Fruit fly (Drosophila melanogaster) whole organism, embryonic: ENCODE measurements around the gene Rab30.
A peak's percentile ranks its signal among the peaks of the same experiment; 100 is the strongest.

ENCODE experiments used
- Atf-2 ChIP-seq: fragments of 200-800 bp; sonication (Bioruptor generic); optimal IDR thresholded peaks from 2 replicates; lab custom pipeline; 2016; ENCODE audit warnings: missing biosample characterization, missing genetic modification characterization
- Atf3 ChIP-seq: fragments of 200-800 bp; sonication (Bioruptor generic); optimal IDR thresholded peaks from 3 replicates; lab custom pipeline; 2016; ENCODE audit warnings: missing biosample characterization, missing genetic modification characterization
- BEAF-32 ChIP-seq: fragments of 200-800 bp; sonication (Bioruptor generic); optimal IDR thresholded peaks from 3 replicates; lab custom pipeline; 2017; ENCODE audit warnings: missing biosample characterization, missing genetic modification characterization, mild to moderate bottlenecking, moderate library complexity, missing genetic modification reagents
- CG10147 ChIP-seq: fragments of 200-800 bp; sonication (Bioruptor generic); optimal IDR thresholded peaks from 2 replicates; lab custom pipeline; 2019; ENCODE audit warnings: missing biosample characterization, mild to moderate bottlenecking, missing genetic modification characterization, moderate library complexity
- CG11504 ChIP-seq: fragments of 200-800 bp; sonication (Bioruptor generic); optimal IDR thresholded peaks from 3 replicates; lab custom pipeline; 2019; ENCODE audit warnings: missing biosample characterization, mild to moderate bottlenecking, missing genetic modification characterization, moderate library complexity
- CG11723 ChIP-seq: fragments of 200-800 bp; sonication (Bioruptor generic); optimal IDR thresholded peaks from 2 replicates; lab custom pipeline; 2017; ENCODE audit warnings: missing biosample characterization, mild to moderate bottlenecking, missing genetic modification characterization
- CG12219 ChIP-seq: fragments of 200-800 bp; sonication (Bioruptor generic); optimal IDR thresholded peaks from 3 replicates; lab custom pipeline; 2018; ENCODE audit warnings: missing biosample characterization, mild to moderate bottlenecking, missing genetic modification characterization
- CG13123 ChIP-seq: fragments of 200-800 bp; sonication (Bioruptor generic); optimal IDR thresholded peaks from 2 replicates; lab custom pipeline; 2016; ENCODE audit warnings: missing biosample characterization, missing genetic modification characterization
- CG13287 ChIP-seq: fragments of 200-800 bp; sonication (Bioruptor generic); IDR thresholded peaks from 2 replicates; pipeline ENCODE4 v1.3.6; 2022; ENCODE audit warnings: missing biosample characterization, missing genetic modification characterization; ENCODE audit not compliant: partially characterized antibody
- CG14014 ChIP-seq: fragments of 200-800 bp; sonication (Bioruptor generic); IDR thresholded peaks from 2 replicates; pipeline ENCODE4 v1.3.6; 2022; ENCODE audit warnings: missing biosample characterization, missing genetic modification characterization
- CG17802 ChIP-seq: fragments of 200-800 bp; sonication (Bioruptor generic); optimal IDR thresholded peaks from 2 replicates; lab custom pipeline; 2018; ENCODE audit warnings: missing biosample characterization, mild to moderate bottlenecking, missing genetic modification characterization, moderate library complexity
- CG1832 ChIP-seq: fragments of 200-800 bp; sonication (Bioruptor generic); optimal IDR thresholded peaks from 2 replicates; lab custom pipeline; 2017; ENCODE audit warnings: missing biosample characterization, mild to moderate bottlenecking, missing genetic modification characterization, inconsistent platforms
- CG31441 ChIP-seq: fragments of 200-800 bp; sonication (Bioruptor generic); IDR thresholded peaks from 2 replicates; pipeline ENCODE4 v1.3.6; 2022; ENCODE audit warnings: missing biosample characterization, missing genetic modification characterization
- CG33213 ChIP-seq: fragments of 200-800 bp; sonication (Bioruptor generic); optimal IDR thresholded peaks from 3 replicates; lab custom pipeline; 2016; ENCODE audit warnings: missing biosample characterization, missing genetic modification characterization
- CG34224 ChIP-seq: fragments of 200-800 bp; sonication (Bioruptor generic); IDR thresholded peaks from 3 replicates; pipeline ENCODE4 v1.3.6; 2022; ENCODE audit warnings: missing biosample characterization, missing genetic modification characterization; ENCODE audit not compliant: partially characterized antibody
- CG4424 ChIP-seq: fragments of 200-800 bp; sonication (Bioruptor generic); optimal IDR thresholded peaks from 3 replicates; lab custom pipeline; 2016; ENCODE audit warnings: missing biosample characterization, missing genetic modification characterization
- CG4854 ChIP-seq: fragments of 200-800 bp; sonication (Bioruptor generic); optimal IDR thresholded peaks from 2 replicates; lab custom pipeline; 2016; ENCODE audit warnings: missing biosample characterization, missing genetic modification characterization, inconsistent platforms
- CG6765 ChIP-seq: fragments of 200-800 bp; sonication (Bioruptor generic); optimal IDR thresholded peaks from 3 replicates; lab custom pipeline; 2017; ENCODE audit warnings: missing biosample characterization, mild to moderate bottlenecking, missing genetic modification characterization
- CG7357 ChIP-seq: fragments of 200-800 bp; sonication (Bioruptor generic); IDR thresholded peaks from 3 replicates; pipeline ENCODE4 v1.3.6; 2022; ENCODE audit warnings: missing biosample characterization, missing genetic modification characterization
- CG7786 ChIP-seq: fragments of 200-800 bp; sonication (Bioruptor generic); optimal IDR thresholded peaks from 2 replicates; lab custom pipeline; 2016; ENCODE audit warnings: missing biosample characterization, missing genetic modification characterization
- CG7839 ChIP-seq: fragments of 200-800 bp; sonication (Bioruptor generic); optimal IDR thresholded peaks from 3 replicates; lab custom pipeline; 2018; ENCODE audit warnings: missing biosample characterization, mild to moderate bottlenecking, missing genetic modification characterization, moderate library complexity
- CG8765 ChIP-seq: fragments of 200-800 bp; sonication (Bioruptor generic); IDR thresholded peaks from 2 replicates; pipeline ENCODE4 v1.3.6; 2022; ENCODE audit warnings: missing biosample characterization, missing genetic modification characterization
- CG8944 ChIP-seq: fragments of 200-800 bp; sonication (Bioruptor generic); optimal IDR thresholded peaks from 3 replicates; lab custom pipeline; 2016; ENCODE audit warnings: missing biosample characterization, missing genetic modification characterization
- CG9215 ChIP-seq: fragments of 200-800 bp; sonication (Bioruptor generic); IDR thresholded peaks from 2 replicates; pipeline ENCODE4 v1.3.6; 2022; ENCODE audit warnings: missing biosample characterization, missing genetic modification characterization
- Camta ChIP-seq: fragments of 200-800 bp; sonication (Bioruptor generic); optimal IDR thresholded peaks from 2 replicates; lab custom pipeline; 2016; ENCODE audit warnings: missing biosample characterization, missing genetic modification characterization
- Doc2 ChIP-seq: fragments of 200-800 bp; sonication (Bioruptor generic); IDR thresholded peaks from 2 replicates; pipeline ENCODE4 v1.3.6; 2022; ENCODE audit warnings: missing biosample characterization, missing genetic modification characterization
- Eip74EF ChIP-seq, 2 experiments: fragments of 200-800 bp in 1 of 2; fragments of >200 bp in 1 of 2; sonication (Bioruptor generic) in 1 of 2; optimal IDR thresholded peaks; 2 replicates each; lab custom pipeline; 2017 to 2019; ENCODE audit warnings: missing biosample characterization in 2 of 2, missing genetic modification characterization in 2 of 2, mild to moderate bottlenecking in 1 of 2, moderate library complexity in 1 of 2
- Gug ChIP-seq: fragments of 200-800 bp; sonication (Bioruptor generic); IDR thresholded peaks from 4 replicates; pipeline ENCODE4 v1.3.6; 2022; ENCODE audit warnings: missing biosample characterization, missing genetic modification characterization
- Hey ChIP-seq: fragments of 200-800 bp; sonication (Bioruptor generic); optimal IDR thresholded peaks from 3 replicates; lab custom pipeline; 2018; ENCODE audit warnings: missing biosample characterization, mild to moderate bottlenecking, missing genetic modification characterization
- Mad ChIP-seq: fragments of 200-800 bp; sonication (Bioruptor generic); optimal IDR thresholded peaks from 2 replicates; lab custom pipeline; 2016; ENCODE audit warnings: missing biosample characterization, missing genetic modification characterization
- Mes4 ChIP-seq: fragments of 200-800 bp; sonication (Bioruptor generic); optimal IDR thresholded peaks from 2 replicates; lab custom pipeline; 2016; ENCODE audit warnings: missing biosample characterization, missing genetic modification characterization
- Oli ChIP-seq: fragments of 200-800 bp; sonication (Bioruptor generic); optimal IDR thresholded peaks from 2 replicates; lab custom pipeline; 2018; ENCODE audit warnings: missing biosample characterization, mild to moderate bottlenecking, missing genetic modification characterization, moderate library complexity
- Pdp1 ChIP-seq, 2 experiments: fragments of 200-800 bp; sonication (Bioruptor generic); optimal IDR thresholded peaks; 3 replicates each; lab custom pipeline; 2016; ENCODE audit warnings: missing biosample characterization in 2 of 2, missing genetic modification characterization in 2 of 2, mild to moderate bottlenecking in 1 of 2, moderate library complexity in 1 of 2
- Scr ChIP-seq: fragments of 200-800 bp; sonication (Bioruptor generic); IDR thresholded peaks from 2 replicates; pipeline ENCODE4 v1.3.6; 2022; ENCODE audit warnings: missing biosample characterization, missing genetic modification characterization; ENCODE audit not compliant: partially characterized antibody
- ap ChIP-seq: fragments of 200-800 bp; sonication (Bioruptor generic); IDR thresholded peaks from 2 replicates; pipeline ENCODE4 v1.3.6; 2022; ENCODE audit warnings: missing biosample characterization, missing genetic modification characterization
- chm ChIP-seq: fragments of 200-800 bp; sonication (Bioruptor generic); IDR thresholded peaks from 2 replicates; pipeline ENCODE4 v1.3.6; 2022; ENCODE audit warnings: missing biosample characterization, missing genetic modification characterization
- ci ChIP-seq: fragments of 200-800 bp; sonication (Bioruptor generic); IDR thresholded peaks from 3 replicates; pipeline ENCODE4 v1.3.6; 2022; ENCODE audit warnings: missing biosample characterization, missing genetic modification characterization
- jumu ChIP-seq: fragments of 200-800 bp; sonication (Bioruptor generic); optimal IDR thresholded peaks from 3 replicates; lab custom pipeline; 2016; ENCODE audit warnings: missing biosample characterization, missing genetic modification characterization
- kah ChIP-seq: fragments of 200-800 bp; sonication (Bioruptor generic); optimal IDR thresholded peaks from 2 replicates; lab custom pipeline; 2018; ENCODE audit warnings: missing biosample characterization, mild to moderate bottlenecking, missing genetic modification characterization
- lab ChIP-seq: fragments of 200-800 bp; sonication (Bioruptor generic); optimal IDR thresholded peaks from 3 replicates; lab custom pipeline; 2017; ENCODE audit warnings: missing biosample characterization, missing genetic modification characterization, mild to moderate bottlenecking, moderate library complexity, missing genetic modification reagents
- lilli ChIP-seq: fragments of 200-800 bp; sonication (Bioruptor generic); optimal IDR thresholded peaks from 3 replicates; lab custom pipeline; 2016; ENCODE audit warnings: missing biosample characterization, missing genetic modification characterization
- nmo ChIP-seq: fragments of 200-800 bp; sonication (Bioruptor generic); optimal IDR thresholded peaks from 2 replicates; lab custom pipeline; 2018; ENCODE audit warnings: missing biosample characterization, mild to moderate bottlenecking, missing genetic modification characterization, moderate library complexity
- odd ChIP-seq: fragments of 200-800 bp; sonication (Bioruptor generic); optimal IDR thresholded peaks from 2 replicates; lab custom pipeline; 2017; ENCODE audit warnings: missing biosample characterization, mild to moderate bottlenecking, missing genetic modification characterization
- sens ChIP-seq: fragments of 200-800 bp; sonication (Bioruptor generic); peaks from one replicate; lab custom pipeline; 2016; ENCODE audit warnings: missing biosample characterization, missing genetic modification characterization
- sim ChIP-seq: fragments of 200-800 bp; sonication (Bioruptor generic); IDR thresholded peaks from 2 replicates; pipeline ENCODE4 v1.3.6; 2022; ENCODE audit warnings: missing biosample characterization, missing genetic modification characterization
- sob ChIP-seq: fragments of 200-800 bp; sonication (Bioruptor generic); IDR thresholded peaks from 2 replicates; pipeline ENCODE4 v1.3.6; 2022; ENCODE audit warnings: missing biosample characterization, missing genetic modification characterization
- toy ChIP-seq: fragments of 200-800 bp; sonication (Bioruptor generic); IDR thresholded peaks from 2 replicates; pipeline ENCODE4 v1.3.6; 2022; ENCODE audit warnings: missing biosample characterization, missing genetic modification characterization
- unpg ChIP-seq: fragments of 200-800 bp; sonication (Bioruptor generic); optimal IDR thresholded peaks from 3 replicates; lab custom pipeline; 2018; ENCODE audit warnings: missing biosample characterization, mild to moderate bottlenecking, missing genetic modification characterization, moderate library complexity
- zfh1 ChIP-seq: fragments of 200-800 bp; sonication (Bioruptor generic); IDR thresholded peaks from 3 replicates; pipeline ENCODE4 v1.3.6; 2022; ENCODE audit warnings: missing biosample characterization, missing genetic modification characterization

The Rab30 gene

dm6 chr2L:7056189-7056926 is 24.0 kb upstream of the Rab30 start, which contains the start of gene Mnn1 (continued):
- TF ChIP-seq CG12219 (no peak), Mes4 (GFP tag; lab: Kevin White, UChicago) (no peak), Oli (no peak), ci (GFP tag; lab: Robert Waterston, UW) (peak; percentile 71; the same call in 2 of the 3 replicates), CG11504 (peak; percentile 91), CG9215 (GFP tag; lab: Robert Waterston, UW) (no peak), unpg (no peak), CG34224 (0 out of 3 replicates have a peak, but pooled peaks have one; percentile 26), toy (no peak), CG8765 (GFP tag; lab: Robert Waterston, UW) (no peak), Scr (peak; percentile 51), lab (GFP tag; lab: Kevin White, UChicago) (no peak), ap (GFP tag; lab: Robert Waterston, UW) (no peak), Eip74EF (GFP tag; optimal IDR thresholded peaks at IDR 0.05; lab: Kevin White, UChicago) (no peak), Hey (peak; percentile 84), Pdp1 (GFP tag; optimal IDR thresholded peaks at IDR 0.05; lab: Kevin White, UChicago) (peak in 1 of 2 experiments; percentile 83), CG1832 (GFP tag; lab: Kevin White, UChicago) (no peak), CG7786 (GFP tag; lab: Kevin White, UChicago) (peak; percentile 58), BEAF-32 (peak; percentile 46), CG11723 (GFP tag; lab: Kevin White, UChicago) (no peak), CG13287 (GFP tag; lab: Robert Waterston, UW) (peak; percentile 66), sob (GFP tag; lab: Robert Waterston, UW) (peak; percentile 30), kah (GFP tag; lab: Kevin White, UChicago) (peak; percentile 20), CG13123 (no peak), CG7357 (no peak), CG33213 (peak; percentile 66), nmo (GFP tag; lab: Kevin White, UChicago) (peak; percentile 73), Atf-2 (GFP tag; lab: Kevin White, UChicago) (no peak), CG10147 (GFP tag; lab: Kevin White, UChicago) (no peak), CG17802 (tag; lab: Kevin White, UChicago) (no peak), Atf3 (GFP tag; lab: Kevin White, UChicago) (peak; percentile 58), CG31441 (GFP tag; lab: Robert Waterston, UW) (no peak), sens (peak; percentile 81), sim (no peak), odd (no peak), jumu (GFP tag; lab: Kevin White, UChicago) (peak; percentile 32), CG7839 (tag; lab: Kevin White, UChicago) (no peak), CG6765 (GFP tag; lab: Kevin White, UChicago) (peak; percentile 21), Gug (GFP tag; lab: Robert Waterston, UW) (no peak), chm (no peak), Camta (GFP tag; lab: Kevin White, UChicago) (peak; percentile 4), Mad (GFP tag; lab: Kevin White, UChicago) (peak; percentile 4), CG4424 (GFP tag; lab: Kevin White, UChicago) (no peak), Doc2 (no peak), lilli (GFP tag; lab: Kevin White, UChicago) (peak; percentile 71), CG4854 (GFP tag; lab: Kevin White, UChicago) (peak; percentile 37), CG14014 (GFP tag; lab: Robert Waterston, UW) (0 out of 2 replicates have a peak, but pooled peaks have one; percentile 29), zfh1 (GFP tag; lab: Robert Waterston, UW) (0 out of 3 replicates have a peak, but pooled peaks have one; percentile 49), CG8944 (no peak)
